Fruit fly (Drosophila melanogaster) whole organism: ENCODE data around the gene CG34307.

Experiments
- CG8478 ChIP-seq: fragments of >200 bp; optimal IDR thresholded peaks from 2 replicates; lab custom pipeline; 2018; ENCODE audit warnings: inconsistent platforms
- Dll ChIP-seq: fragments of >200 bp; optimal IDR thresholded peaks from 2 replicates; lab custom pipeline; 2017
- EcR ChIP-seq, 2 experiments: fragments of >200 bp; optimal IDR thresholded peaks; 2 replicates each; lab custom pipeline; 2017; ENCODE audit warnings: missing biosample characterization in 2 of 2, missing genetic modification characterization in 2 of 2, missing genetic modification reagents in 2 of 2
- pan ChIP-seq: fragments of >200 bp; optimal IDR thresholded peaks from 2 replicates; lab custom pipeline; 2017
- psq ChIP-seq: fragments of >200 bp; optimal IDR thresholded peaks from 2 replicates; lab custom pipeline; 2017
- usp ChIP-seq: fragments of >200 bp; optimal IDR thresholded peaks from 2 replicates; lab custom pipeline; 2017; ENCODE audit warnings: missing biosample characterization, missing genetic modification characterization, mixed read lengths

The CG34307 gene

DNA sequence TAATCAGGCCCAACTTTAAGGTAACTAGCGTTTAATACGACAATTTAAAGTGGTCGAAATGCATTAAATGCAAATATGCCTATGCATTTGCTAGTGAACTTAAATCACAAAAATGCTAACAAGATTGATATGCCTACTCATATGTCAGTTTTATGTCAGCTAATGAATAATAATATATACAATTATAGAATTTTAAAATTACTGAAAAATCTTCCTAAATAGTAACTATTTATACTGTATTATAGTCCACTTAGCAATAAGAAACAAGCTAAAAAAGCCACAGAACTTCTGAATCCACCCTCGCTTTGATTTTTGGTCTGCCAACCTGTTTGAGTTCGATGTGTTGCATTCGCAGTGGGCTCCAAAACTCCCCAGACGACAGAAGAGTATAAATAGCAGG is 27.7 kb upstream of the CG34307 start:
- TF ChIP-seq usp (GFP tag; lab: Kevin White, UChicago), result no peak

DNA sequence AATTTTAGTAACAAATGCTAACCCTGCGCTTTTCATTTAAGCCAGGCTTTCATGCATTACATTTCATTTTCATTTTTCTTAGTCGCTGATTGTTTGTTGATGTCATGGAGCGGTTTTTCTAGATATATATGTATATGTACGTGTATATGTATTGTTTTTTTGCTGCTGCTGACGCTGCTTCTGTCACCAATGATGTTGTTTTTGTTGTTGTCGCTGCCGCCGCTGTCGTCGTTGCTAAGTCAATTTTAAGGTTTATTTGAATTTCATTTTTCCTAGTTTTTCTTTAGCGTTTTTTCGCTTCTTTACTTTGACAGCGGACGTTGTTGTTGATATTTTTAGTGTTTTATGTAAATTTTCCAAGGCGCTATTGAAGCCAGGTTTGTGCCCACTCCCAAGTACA is 27.2 kb upstream of the CG34307 start:
- TF ChIP-seq usp (GFP tag; lab: Kevin White, UChicago) (no peak), pan (lab: Kevin White, UChicago) (no peak)

DNA sequence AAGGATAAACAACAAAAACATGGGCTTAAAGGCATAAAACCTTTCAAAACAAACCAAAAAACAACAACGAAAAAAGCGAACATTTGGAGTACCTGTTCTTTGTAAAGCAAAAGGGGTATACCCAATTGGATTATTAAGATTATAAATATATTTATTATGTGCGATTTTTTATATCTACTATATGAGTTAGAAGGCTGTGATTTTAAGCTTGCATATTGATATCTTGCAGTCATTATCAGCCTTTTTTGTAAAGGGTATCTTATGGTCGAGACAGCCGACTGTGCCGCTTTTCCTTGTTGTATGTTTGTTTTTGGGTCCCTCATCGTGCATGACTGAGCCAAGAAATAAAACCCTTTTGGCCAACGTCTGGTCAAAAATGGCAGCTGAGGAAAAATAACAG is 24.7 kb upstream of the CG34307 start:
- TF ChIP-seq CG8478 (no peak), pan (lab: Kevin White, UChicago) (peak; percentile 63)

DNA sequence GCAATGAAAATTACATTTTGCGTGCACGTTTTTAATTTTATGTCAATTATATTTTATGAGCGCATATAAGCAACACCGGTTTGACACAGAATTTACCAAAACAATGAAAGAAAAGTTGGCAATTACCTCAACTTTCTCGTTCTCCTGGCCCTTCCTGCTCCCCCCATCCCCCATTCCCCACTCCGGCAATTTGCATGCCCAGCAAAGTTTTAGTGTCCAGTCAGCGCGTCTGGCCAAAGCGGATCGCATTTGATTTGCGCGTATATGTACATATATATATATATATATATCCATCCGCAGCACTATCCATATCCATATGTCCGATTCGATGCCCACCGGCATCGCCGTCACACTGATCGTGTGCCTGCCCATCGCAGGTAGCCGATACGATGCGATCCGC is 20.6 kb upstream of the CG34307 start:
- TF ChIP-seq psq (lab: Kevin White, UChicago), result no peak
- TF ChIP-seq EcR (GFP tag; optimal IDR thresholded peaks at IDR 0.05; lab: Kevin White, UChicago), result no peak
- TF ChIP-seq CG8478, result no peak
- no peak for TF ChIP-seq pan (lab: Kevin White, UChicago)

DNA sequence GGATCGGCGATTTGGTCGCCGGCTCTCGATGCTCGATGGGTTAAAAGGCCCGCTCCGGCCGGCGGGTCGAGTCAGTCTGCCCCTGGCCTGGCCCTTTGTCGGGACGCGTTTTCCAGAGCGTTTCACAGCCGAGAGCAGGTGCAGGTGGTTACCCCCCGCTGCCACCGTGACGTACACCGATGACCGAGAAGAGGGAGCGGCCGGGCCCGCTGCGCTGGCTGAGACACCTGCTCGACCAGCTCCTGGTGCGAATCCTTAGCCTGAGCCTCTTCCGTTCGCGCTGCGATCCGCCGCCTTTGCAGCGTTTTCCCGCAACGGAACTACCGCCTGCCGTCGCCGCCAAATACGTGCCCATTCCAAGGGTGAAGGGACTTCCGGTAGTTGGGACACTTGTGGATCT is 20.2 kb upstream of the CG34307 start, which contains the start of gene sad:
Gene sad (plus strand): TSS at position 74 of the 400 bp plus-strand sequence.
- no peak for TF ChIP-seq CG8478
- TF ChIP-seq psq (lab: Kevin White, UChicago), result no peak
- no peak for TF ChIP-seq Dll
- no peak for TF ChIP-seq usp (GFP tag; lab: Kevin White, UChicago)
- TF ChIP-seq EcR (GFP tag; optimal IDR thresholded peaks at IDR 0.05; lab: Kevin White, UChicago), result no peak
- TF ChIP-seq pan (lab: Kevin White, UChicago), result no peak

DNA sequence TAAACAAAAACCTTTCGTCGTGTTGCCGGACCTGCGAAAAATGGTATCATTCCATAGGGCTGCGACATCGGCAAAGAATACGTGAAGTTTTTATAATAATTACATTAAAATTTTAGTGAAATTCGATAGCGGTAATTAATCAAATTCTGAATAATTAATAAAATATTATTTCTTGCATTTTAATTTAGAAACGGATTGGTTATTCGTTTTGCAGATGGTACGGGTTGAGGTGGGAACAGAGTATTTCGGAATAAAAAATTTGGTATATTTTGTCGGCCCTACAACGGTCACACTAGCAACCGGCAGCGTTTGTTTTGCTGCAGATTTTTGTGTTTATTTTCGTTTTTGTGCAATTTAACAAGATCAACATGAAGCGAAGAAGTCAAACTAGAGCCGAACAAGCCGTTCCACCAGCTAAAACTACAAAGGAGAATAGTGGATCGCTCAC is 14.9 kb upstream of the CG34307 start, which contains the start of the genes CG6962 and CG31368:
Gene CG6962 (minus strand): TSS at position 29 of the 448 bp plus-strand sequence.
Gene CG31368 (plus strand): TSS at position 285 of the 448 bp plus-strand sequence.
- TF ChIP-seq usp (GFP tag; lab: Kevin White, UChicago), result no peak
- TF ChIP-seq psq (lab: Kevin White, UChicago), result no peak
- TF ChIP-seq EcR (GFP tag; optimal IDR thresholded peaks at IDR 0.05; lab: Kevin White, UChicago), result no peak
- no peak for TF ChIP-seq pan (lab: Kevin White, UChicago)
- TF ChIP-seq CG8478, result no peak
- TF ChIP-seq Dll, result no peak

DNA sequence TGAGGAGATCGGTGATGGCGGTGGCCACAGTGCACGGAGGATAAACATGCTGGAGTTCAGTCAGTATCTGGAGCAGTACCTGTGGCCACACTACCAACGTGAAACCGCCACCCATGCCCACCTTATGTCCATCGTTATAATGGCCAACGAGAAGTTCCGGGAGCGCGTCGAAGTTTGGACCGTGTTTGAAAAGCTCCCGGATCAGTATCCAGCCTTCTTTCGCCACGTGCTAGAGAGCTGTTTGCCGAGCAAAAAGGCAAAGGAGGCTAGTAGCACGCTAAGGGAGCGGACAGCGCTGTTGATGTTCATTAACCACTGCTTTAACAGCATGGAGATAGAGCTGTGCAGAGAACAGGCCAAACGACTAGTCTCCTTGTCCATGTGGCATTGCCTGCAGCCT is 14.3 kb upstream of the CG34307 start:
- TF ChIP-seq Dll, result no peak
- TF ChIP-seq psq (lab: Kevin White, UChicago), result no peak
- TF ChIP-seq EcR (GFP tag; optimal IDR thresholded peaks at IDR 0.05; lab: Kevin White, UChicago), result no peak
- no peak for TF ChIP-seq pan (lab: Kevin White, UChicago)
- TF ChIP-seq usp (GFP tag; lab: Kevin White, UChicago), result no peak
- TF ChIP-seq CG8478, result no peak

DNA sequence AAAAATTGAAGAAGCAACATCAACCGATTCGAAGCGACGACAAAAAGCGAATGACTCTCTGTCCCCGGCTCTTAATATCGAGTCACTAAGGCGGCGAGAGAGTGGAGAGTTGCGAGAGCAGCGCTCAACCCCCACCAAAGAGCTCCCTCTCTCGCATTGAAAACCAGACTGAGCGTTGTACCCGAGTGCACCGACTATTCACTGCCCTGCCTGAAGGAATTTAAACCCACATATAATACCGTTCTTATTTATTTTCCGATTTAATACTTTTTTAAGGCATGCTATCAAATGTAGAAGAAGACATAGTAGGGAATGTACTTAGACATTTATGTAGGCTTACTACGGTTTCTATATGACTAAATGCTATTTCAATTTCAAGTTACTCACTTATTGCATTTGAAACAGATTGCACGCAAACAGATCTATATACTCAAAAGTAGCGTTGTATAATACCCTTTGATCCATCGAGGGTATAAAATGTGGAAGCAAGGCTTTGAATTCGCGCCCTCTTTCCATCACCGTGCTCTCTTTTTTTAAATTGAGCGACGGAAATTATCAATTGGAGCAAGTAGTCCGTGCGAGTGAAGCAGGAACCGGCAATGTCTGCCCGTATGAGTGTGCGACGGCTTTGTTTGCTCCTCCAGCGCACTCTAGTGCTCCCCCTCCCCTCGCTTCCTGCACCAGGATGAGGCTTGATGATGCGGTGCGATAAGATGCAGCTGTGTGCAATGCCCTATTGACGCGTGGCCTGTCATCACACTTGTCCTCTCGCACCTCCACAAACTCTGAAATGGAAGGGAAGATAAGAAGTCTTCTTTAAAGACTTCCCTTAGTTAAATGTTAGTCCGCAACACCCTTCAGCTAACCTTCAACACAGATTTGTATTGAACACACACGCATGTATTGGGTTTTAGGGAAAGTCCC is 10.0 kb upstream of the CG34307 start, which contains the start of gene mthl5:
Gene mthl5 (minus strand): TSS at position 55 of the 924 bp plus-strand sequence.
- TF ChIP-seq CG8478, result no peak
- no peak for TF ChIP-seq EcR (GFP tag; optimal IDR thresholded peaks at IDR 0.05; lab: Kevin White, UChicago)
- TF ChIP-seq usp (GFP tag; lab: Kevin White, UChicago), result no peak
- peak; percentile 60 for TF ChIP-seq pan (lab: Kevin White, UChicago)
- TF ChIP-seq Dll, result peak; percentile 92

DNA sequence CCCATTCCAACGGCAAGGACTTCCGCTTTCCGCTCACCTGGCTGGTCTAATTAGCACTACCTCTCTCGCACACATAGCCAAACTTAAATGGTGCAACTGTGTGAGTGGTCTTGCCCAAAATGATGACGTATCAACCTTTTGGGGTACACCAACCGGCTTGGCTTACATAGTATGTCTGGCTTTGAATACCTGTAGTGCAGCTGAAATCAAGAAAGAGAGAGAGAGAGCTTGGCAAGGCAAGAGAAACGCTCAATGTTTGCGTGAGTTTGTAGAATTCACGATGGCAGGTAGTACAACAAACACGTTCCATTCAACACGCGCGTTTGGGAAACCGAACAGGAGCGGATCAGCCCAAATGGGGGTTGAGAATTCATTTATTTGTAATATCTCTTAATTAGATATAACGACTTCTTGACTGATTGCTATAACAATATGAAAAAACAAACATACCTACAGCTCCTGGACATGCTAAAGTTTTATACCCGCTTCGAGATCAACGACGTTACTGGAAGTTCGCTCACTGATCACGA is 9.3 kb upstream of the CG34307 start:
- TF ChIP-seq Dll, result no peak
- no peak for TF ChIP-seq usp (GFP tag; lab: Kevin White, UChicago)
- no peak for TF ChIP-seq pan (lab: Kevin White, UChicago)
- TF ChIP-seq CG8478, result no peak
- TF ChIP-seq EcR (GFP tag; optimal IDR thresholded peaks at IDR 0.05; lab: Kevin White, UChicago), result no peak
- no peak for TF ChIP-seq psq (lab: Kevin White, UChicago)

DNA sequence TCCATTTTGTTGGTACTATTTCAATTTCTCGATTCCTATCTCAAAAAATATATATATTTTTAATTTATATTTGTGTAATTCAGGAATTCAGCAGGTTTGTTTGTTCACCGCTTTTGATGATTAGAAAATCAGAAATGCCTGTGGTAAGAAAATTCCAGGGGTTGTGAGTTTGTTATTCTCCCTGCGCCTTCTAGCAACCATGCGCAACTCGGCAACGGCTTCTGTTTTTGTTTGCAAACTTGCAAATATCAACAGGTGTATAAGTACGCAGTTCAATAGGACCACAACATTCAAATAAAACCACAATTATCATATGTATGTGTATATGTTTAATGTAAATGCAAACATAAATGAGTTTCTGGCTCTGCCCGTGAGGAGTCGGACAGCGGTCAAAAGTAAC is 4.2 kb upstream of the CG34307 start, which contains the start of gene Dnali1:
Gene Dnali1 (minus strand): TSS at position 101 of the 400 bp plus-strand sequence.
- TF ChIP-seq CG8478 (no peak), pan (lab: Kevin White, UChicago) (no peak), usp (GFP tag; lab: Kevin White, UChicago) (no peak), Dll (no peak), EcR (GFP tag; optimal IDR thresholded peaks at IDR 0.05; lab: Kevin White, UChicago) (no peak), psq (lab: Kevin White, UChicago) (no peak)

DNA sequence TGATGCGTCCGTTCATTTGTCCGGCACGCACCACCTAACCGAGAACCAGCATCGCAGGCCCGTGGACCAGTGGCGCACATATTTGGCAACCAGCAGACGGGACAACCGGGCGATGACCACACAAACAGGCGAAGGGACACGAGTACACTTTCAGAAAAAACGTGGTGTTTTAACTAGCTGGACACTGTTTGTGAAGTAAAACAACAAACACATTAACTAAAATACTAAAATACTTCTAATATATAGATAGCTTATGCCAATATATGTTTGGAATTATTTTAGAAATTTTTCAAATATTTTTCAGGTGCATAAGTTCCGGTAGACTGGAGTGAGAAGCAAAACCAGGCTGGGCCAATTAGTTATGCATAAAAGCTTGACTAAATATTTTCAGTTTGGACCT is 5.5 kb downstream of the CG34307 start:
- TF ChIP-seq CG8478 (no peak), usp (GFP tag; lab: Kevin White, UChicago) (no peak), EcR (GFP tag; optimal IDR thresholded peaks at IDR 0.05; lab: Kevin White, UChicago) (no peak), psq (lab: Kevin White, UChicago) (no peak), pan (lab: Kevin White, UChicago) (no peak), Dll (no peak)

DNA sequence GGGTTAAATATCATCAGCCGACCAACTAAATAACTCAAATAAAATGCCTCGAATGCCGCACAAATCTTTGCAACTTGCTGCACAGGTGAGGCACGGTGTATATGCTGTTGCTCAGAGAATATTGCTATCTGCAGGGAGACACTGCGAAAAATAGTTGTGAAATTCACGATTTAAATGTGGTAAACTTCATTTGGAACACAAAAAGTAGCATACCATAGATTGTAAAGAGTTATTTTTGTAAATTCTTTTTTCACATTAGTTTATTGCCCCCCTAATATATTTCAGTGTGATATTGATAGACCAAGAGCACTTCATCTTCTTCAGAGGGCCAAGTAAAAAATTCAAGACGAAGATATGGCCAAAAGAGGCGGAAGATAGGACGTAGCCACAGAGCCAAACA is 23.2 kb downstream of the CG34307 start:
- no peak for TF ChIP-seq CG8478

DNA sequence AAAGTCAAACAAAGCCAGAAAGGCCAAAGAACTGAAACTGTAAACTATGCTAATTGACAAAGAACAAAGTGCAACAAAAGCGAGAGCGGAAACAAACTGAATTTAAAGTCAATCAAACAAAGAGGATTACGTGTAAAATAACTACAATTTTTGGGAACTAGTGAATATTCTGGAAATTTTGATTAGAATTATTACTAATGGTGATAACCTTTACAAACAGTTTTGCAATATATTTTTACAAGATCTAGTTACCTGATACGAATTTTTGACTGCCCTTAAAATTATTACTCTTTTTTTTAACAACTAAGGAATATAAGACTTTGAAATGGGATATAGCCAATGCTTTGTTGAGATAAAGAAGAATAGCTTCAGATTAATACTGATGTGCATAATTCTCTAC is 33.6 kb downstream of the CG34307 start, which contains the start of gene CG14731:
Gene CG14731 (plus strand): TSS at position 301 of the 400 bp plus-strand sequence.
- TF ChIP-seq psq (lab: Kevin White, UChicago) (no peak), CG8478 (no peak), usp (GFP tag; lab: Kevin White, UChicago) (no peak), Dll (no peak), pan (lab: Kevin White, UChicago) (no peak), EcR (GFP tag; optimal IDR thresholded peaks at IDR 0.05; lab: Kevin White, UChicago) (no peak)
